Worm (Caenorhabditis elegans): ENCODE measurements around the gene ZC204.14.

DNA sequence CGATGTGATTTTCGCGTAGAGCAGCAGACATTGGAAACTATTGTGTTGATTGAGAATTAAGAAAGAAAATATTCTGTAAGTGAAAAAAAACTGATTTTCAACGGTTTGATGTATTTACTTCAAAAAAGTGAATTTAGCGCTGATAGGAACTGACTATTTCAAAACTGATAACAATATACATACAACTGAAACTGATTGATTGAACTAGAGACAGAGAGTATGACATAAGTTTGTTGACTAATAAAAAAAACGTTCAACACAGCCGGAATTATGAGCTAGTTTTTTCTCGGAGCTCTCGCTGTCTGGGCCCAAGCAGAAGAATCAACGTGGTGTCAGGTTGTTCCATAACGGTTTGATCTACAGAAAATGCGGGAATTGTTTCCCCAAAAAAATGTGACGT is 48.8 kb downstream of the ZC204.14 start, which contains the start of gene fbxa-164:
- TF ChIP-seq tab-1 (GFP tag; IDR thresholded peaks at IDR 0.05) (no peak), cog-1 (tag; optimal IDR thresholded peaks at IDR 0.05) (no peak), klf-2 (GFP tag; conservative IDR thresholded peaks at IDR 0.05) (no peak), flt-1 (GFP tag; IDR thresholded peaks at IDR 0.05) (no peak), med-1 (GFP tag; optimal IDR thresholded peaks at IDR 0.05; ENCODE audit: insufficient read depth) (no peak)

All from whole organism, midembryonic.